Fruit fly (Drosophila melanogaster) whole organism, embryonic: Measurements from ENCODE around the gene Patr-1.
A peak's percentile ranks its signal among the peaks of the same experiment; 100 is the strongest.

Experiments used
- CG11456 ChIP-seq: fragments of 200-800 bp; sonication (Bioruptor generic); IDR thresholded peaks from 3 replicates; pipeline ENCODE4 v1.3.6; 2022; ENCODE audit warnings: missing biosample characterization, missing genetic modification characterization
- CG11695 ChIP-seq: fragments of 200-800 bp; sonication (Bioruptor generic); IDR thresholded peaks from 3 replicates; pipeline ENCODE4 v1.3.6; 2022; ENCODE audit warnings: missing biosample characterization, missing genetic modification characterization
- CG12236 ChIP-seq: fragments of 200-800 bp; sonication (Bioruptor generic); optimal IDR thresholded peaks from 2 replicates; lab custom pipeline; 2016; ENCODE audit warnings: missing biosample characterization, missing genetic modification characterization
- CG1233 ChIP-seq: fragments of 200-800 bp; sonication (Bioruptor generic); optimal IDR thresholded peaks from 4 replicates; lab custom pipeline; 2018; ENCODE audit warnings: missing biosample characterization, mild to moderate bottlenecking, missing genetic modification characterization
- CG13287 ChIP-seq: fragments of 200-800 bp; sonication (Bioruptor generic); IDR thresholded peaks from 2 replicates; pipeline ENCODE4 v1.3.6; 2022; ENCODE audit warnings: missing biosample characterization, missing genetic modification characterization; ENCODE audit not compliant: partially characterized antibody
- CG13424 ChIP-seq: fragments of 200-800 bp; sonication (Bioruptor generic); optimal IDR thresholded peaks from 2 replicates; lab custom pipeline; 2019; ENCODE audit warnings: missing biosample characterization, mild to moderate bottlenecking, missing genetic modification characterization, moderate library complexity
- CG15514 ChIP-seq: fragments of 200-800 bp; sonication (Bioruptor generic); optimal IDR thresholded peaks from 3 replicates; lab custom pipeline; 2017; ENCODE audit warnings: missing biosample characterization, missing genetic modification characterization, mild to moderate bottlenecking, moderate library complexity, missing genetic modification reagents
- CG1647 ChIP-seq: fragments of 200-800 bp; sonication (Bioruptor generic); optimal IDR thresholded peaks from 3 replicates; lab custom pipeline; 2016; ENCODE audit warnings: missing biosample characterization, missing genetic modification characterization
- CG16813 ChIP-seq: fragments of 200-800 bp; sonication (Bioruptor generic); IDR thresholded peaks from 3 replicates; pipeline ENCODE4 v1.3.6; 2022; ENCODE audit warnings: missing biosample characterization, missing genetic modification characterization; ENCODE audit not compliant: partially characterized antibody
- CG16815 ChIP-seq: fragments of 200-800 bp; sonication (Bioruptor generic); optimal IDR thresholded peaks from 3 replicates; lab custom pipeline; 2017; ENCODE audit warnings: missing biosample characterization, mild to moderate bottlenecking, missing genetic modification characterization
- CG17186 ChIP-seq: fragments of 200-800 bp; sonication (Bioruptor generic); optimal IDR thresholded peaks from 3 replicates; lab custom pipeline; 2017; ENCODE audit warnings: missing biosample characterization, missing genetic modification reagents, missing genetic modification characterization
- CG17328 ChIP-seq: fragments of 200-800 bp; sonication (Bioruptor generic); IDR thresholded peaks from 2 replicates; pipeline ENCODE4 v1.3.6; 2022; ENCODE audit warnings: missing biosample characterization, missing genetic modification characterization
- CG17359 ChIP-seq: fragments of 200-800 bp; sonication (Bioruptor generic); optimal IDR thresholded peaks from 3 replicates; lab custom pipeline; 2018; ENCODE audit warnings: missing biosample characterization, mild to moderate bottlenecking, missing genetic modification characterization, moderate library complexity
- CG18262 ChIP-seq: fragments of 200-800 bp; optimal IDR thresholded peaks from 3 replicates; lab custom pipeline; 2019; ENCODE audit warnings: missing biosample characterization, mild to moderate bottlenecking, missing genetic modification characterization, moderate library complexity
- CG1832 ChIP-seq: fragments of 200-800 bp; sonication (Bioruptor generic); optimal IDR thresholded peaks from 2 replicates; lab custom pipeline; 2017; ENCODE audit warnings: missing biosample characterization, mild to moderate bottlenecking, missing genetic modification characterization, inconsistent platforms
- CG2678 ChIP-seq: fragments of 200-800 bp; sonication (Bioruptor generic); optimal IDR thresholded peaks from 3 replicates; lab custom pipeline; 2019; ENCODE audit warnings: missing biosample characterization, mild to moderate bottlenecking, missing genetic modification characterization, moderate library complexity
- CG30020 ChIP-seq: fragments of 200-800 bp; optimal IDR thresholded peaks from 2 replicates; lab custom pipeline; 2019; ENCODE audit warnings: missing biosample characterization, mild to moderate bottlenecking, missing genetic modification characterization, moderate library complexity
- CG31441 ChIP-seq: fragments of 200-800 bp; sonication (Bioruptor generic); IDR thresholded peaks from 2 replicates; pipeline ENCODE4 v1.3.6; 2022; ENCODE audit warnings: missing biosample characterization, missing genetic modification characterization
- CG6854 ChIP-seq: fragments of 200-800 bp; sonication (Bioruptor generic); optimal IDR thresholded peaks from 3 replicates; lab custom pipeline; 2017; ENCODE audit warnings: missing biosample characterization, mild to moderate bottlenecking, missing genetic modification characterization
- CG7357 ChIP-seq: fragments of 200-800 bp; sonication (Bioruptor generic); IDR thresholded peaks from 3 replicates; pipeline ENCODE4 v1.3.6; 2022; ENCODE audit warnings: missing biosample characterization, missing genetic modification characterization
- CG7987 ChIP-seq: fragments of 200-800 bp; sonication (Bioruptor generic); optimal IDR thresholded peaks from 2 replicates; lab custom pipeline; 2018; ENCODE audit warnings: missing biosample characterization, mild to moderate bottlenecking, missing genetic modification characterization, moderate library complexity
- Dip3 ChIP-seq: fragments of 200-800 bp; sonication (Bioruptor generic); optimal IDR thresholded peaks from 3 replicates; lab custom pipeline; 2016; ENCODE audit warnings: missing biosample characterization, missing genetic modification characterization
- ERR ChIP-seq: fragments of 200-800 bp; sonication (Bioruptor generic); optimal IDR thresholded peaks from 2 replicates; lab custom pipeline; 2016; ENCODE audit warnings: missing biosample characterization, missing genetic modification characterization
- Meics ChIP-seq: fragments of 200-800 bp; sonication (Bioruptor generic); optimal IDR thresholded peaks from 2 replicates; lab custom pipeline; 2017; ENCODE audit warnings: missing biosample characterization, mild to moderate bottlenecking, missing genetic modification characterization
- NFAT ChIP-seq: fragments of 200-800 bp; sonication (Bioruptor generic); IDR thresholded peaks from 2 replicates; pipeline ENCODE4 v1.3.6; 2022; ENCODE audit warnings: missing biosample characterization, missing genetic modification characterization
- Nf-YA ChIP-seq: fragments of 200-800 bp; sonication (Bioruptor generic); IDR thresholded peaks from 2 replicates; pipeline ENCODE4 v1.3.6; 2022; ENCODE audit warnings: missing biosample characterization, missing genetic modification characterization
- Nf-YB ChIP-seq: fragments of 200-800 bp; sonication (Bioruptor generic); optimal IDR thresholded peaks from 3 replicates; lab custom pipeline; 2019; ENCODE audit warnings: missing biosample characterization, mild to moderate bottlenecking, missing genetic modification characterization, moderate library complexity
- PHDP ChIP-seq: fragments of 200-800 bp; sonication (Bioruptor generic); optimal IDR thresholded peaks from 3 replicates; lab custom pipeline; 2018; ENCODE audit warnings: missing biosample characterization, mild to moderate bottlenecking, missing genetic modification characterization, moderate library complexity
- Scr ChIP-seq: fragments of 200-800 bp; sonication (Bioruptor generic); IDR thresholded peaks from 2 replicates; pipeline ENCODE4 v1.3.6; 2022; ENCODE audit warnings: missing biosample characterization, missing genetic modification characterization; ENCODE audit not compliant: partially characterized antibody
- Spps ChIP-seq: fragments of 200-800 bp; sonication (Bioruptor generic); optimal IDR thresholded peaks from 2 replicates; lab custom pipeline; 2018; ENCODE audit warnings: missing biosample characterization, mild to moderate bottlenecking, missing genetic modification characterization
- Sry-β ChIP-seq: fragments of 200-800 bp; sonication (Bioruptor generic); optimal IDR thresholded peaks from 2 replicates; lab custom pipeline; 2018; ENCODE audit warnings: missing biosample characterization, mild to moderate bottlenecking, missing genetic modification characterization, moderate library complexity
- YL-1 ChIP-seq: fragments of 200-800 bp; sonication (Bioruptor generic); optimal IDR thresholded peaks from 3 replicates; lab custom pipeline; 2017; ENCODE audit warnings: missing biosample characterization, mild to moderate bottlenecking, missing genetic modification characterization
- ab ChIP-seq: fragments of 200-800 bp; sonication (Bioruptor generic); optimal IDR thresholded peaks from 2 replicates; lab custom pipeline; 2016; ENCODE audit warnings: missing biosample characterization, missing genetic modification characterization
- amos ChIP-seq: fragments of 200-800 bp; sonication (Bioruptor generic); IDR thresholded peaks from 2 replicates; pipeline ENCODE4 v1.3.6; 2022; ENCODE audit warnings: missing biosample characterization, missing genetic modification characterization; ENCODE audit not compliant: partially characterized antibody
- bcd ChIP-seq: fragments of 200-800 bp; sonication (Bioruptor generic); optimal IDR thresholded peaks from 2 replicates; lab custom pipeline; 2017; ENCODE audit warnings: missing biosample characterization, mild to moderate bottlenecking, missing genetic modification characterization
- chinmo ChIP-seq: fragments of 200-800 bp; sonication (Bioruptor generic); IDR thresholded peaks from 4 replicates; pipeline ENCODE4 v1.3.6; 2022; ENCODE audit warnings: missing biosample characterization, missing genetic modification characterization; ENCODE audit not compliant: partially characterized antibody
- ci ChIP-seq: fragments of 200-800 bp; sonication (Bioruptor generic); IDR thresholded peaks from 3 replicates; pipeline ENCODE4 v1.3.6; 2022; ENCODE audit warnings: missing biosample characterization, missing genetic modification characterization
- cwo ChIP-seq: fragments of 200-800 bp; sonication (Bioruptor generic); optimal IDR thresholded peaks from 3 replicates; lab custom pipeline; 2017; ENCODE audit warnings: missing biosample characterization, missing genetic modification characterization, mild to moderate bottlenecking, moderate library complexity, missing genetic modification reagents
- dmrt11E ChIP-seq: fragments of 200-800 bp; sonication (Bioruptor generic); optimal IDR thresholded peaks from 3 replicates; lab custom pipeline; 2018; ENCODE audit warnings: missing biosample characterization, mild to moderate bottlenecking, missing genetic modification characterization, moderate library complexity
- eve ChIP-seq, 2 experiments: fragments of >200 bp; optimal IDR thresholded peaks; 2 replicates each; lab custom pipeline; 2017; ENCODE audit warnings: missing biosample characterization in 2 of 2, missing genetic modification characterization in 2 of 2
- exex ChIP-seq: fragments of 200-800 bp; sonication (Bioruptor generic); optimal IDR thresholded peaks from 4 replicates; lab custom pipeline; 2018; ENCODE audit warnings: missing biosample characterization, mild to moderate bottlenecking, missing genetic modification characterization, moderate library complexity
- eyg ChIP-seq: fragments of 200-800 bp; sonication (Bioruptor generic); optimal IDR thresholded peaks from 3 replicates; lab custom pipeline; 2016; ENCODE audit warnings: missing biosample characterization, missing genetic modification characterization
- her ChIP-seq: fragments of 200-800 bp; sonication (Bioruptor generic); optimal IDR thresholded peaks from 2 replicates; lab custom pipeline; 2016; ENCODE audit warnings: missing biosample characterization, missing genetic modification characterization
- inv ChIP-seq: fragments of 200-800 bp; sonication (Bioruptor generic); IDR thresholded peaks from 2 replicates; pipeline ENCODE4 v1.3.6; 2022; ENCODE audit warnings: missing biosample characterization, missing genetic modification characterization; ENCODE audit not compliant: partially characterized antibody
- jumu ChIP-seq: fragments of 200-800 bp; sonication (Bioruptor generic); optimal IDR thresholded peaks from 3 replicates; lab custom pipeline; 2016; ENCODE audit warnings: missing biosample characterization, missing genetic modification characterization
- lab ChIP-seq: fragments of 200-800 bp; sonication (Bioruptor generic); optimal IDR thresholded peaks from 3 replicates; lab custom pipeline; 2017; ENCODE audit warnings: missing biosample characterization, missing genetic modification characterization, mild to moderate bottlenecking, moderate library complexity, missing genetic modification reagents
- nau ChIP-seq: fragments of 200-800 bp; sonication (Bioruptor generic); optimal IDR thresholded peaks from 3 replicates; lab custom pipeline; 2017; ENCODE audit warnings: missing biosample characterization, mild to moderate bottlenecking, missing genetic modification characterization, missing genetic modification reagents
- nerfin-2 ChIP-seq: fragments of 200-800 bp; sonication (Bioruptor generic); IDR thresholded peaks from 2 replicates; pipeline ENCODE4 v1.3.6; 2022; ENCODE audit warnings: missing biosample characterization, missing genetic modification characterization; ENCODE audit not compliant: partially characterized antibody

Patr-1 gene

DNA sequence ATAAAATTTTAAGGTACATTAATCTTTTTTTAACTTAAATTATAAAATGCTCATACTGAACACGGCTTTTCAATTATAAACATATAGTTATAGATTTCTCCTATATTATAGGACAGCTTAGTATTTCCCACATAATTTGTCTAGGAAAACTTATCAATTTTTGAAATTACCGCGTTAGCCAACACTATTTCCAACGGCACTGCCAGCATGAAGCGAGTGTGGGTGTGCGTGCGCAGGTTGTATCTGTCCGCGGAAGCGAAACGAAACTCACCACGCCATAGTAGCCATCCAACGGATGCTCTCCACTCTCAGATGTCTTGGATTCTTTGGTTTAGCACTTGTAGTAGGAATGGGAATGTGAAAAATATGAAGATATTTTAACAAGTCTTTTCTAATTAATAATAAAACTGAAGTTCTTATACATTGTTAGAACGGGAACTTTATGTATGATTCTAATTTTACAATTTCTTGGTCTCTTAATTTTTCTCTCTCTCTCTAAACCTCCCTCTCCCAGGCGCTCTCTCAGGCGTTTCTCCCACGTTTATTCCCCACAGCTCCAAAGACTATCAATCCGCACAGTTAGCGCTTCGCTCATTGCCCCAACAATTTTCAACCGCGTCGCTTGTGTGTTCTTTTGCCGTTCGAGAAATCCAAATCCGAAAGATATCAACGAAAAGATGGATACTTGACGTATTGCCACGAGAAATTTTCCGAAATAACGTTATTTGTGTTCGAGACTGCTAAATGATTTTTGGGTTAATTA is 10.2 kb downstream of the Patr-1 start, which contains the start of gene Dad (continued):
- TF ChIP-seq CG16815 (GFP tag; lab: Kevin White, UChicago), result no peak
- no peak for TF ChIP-seq CG1647
- TF ChIP-seq amos (GFP tag; lab: Robert Waterston, UW), result peak; percentile 15; the same call in 1 of the 2 replicates
- peak; percentile 24 for TF ChIP-seq her (GFP tag; lab: Kevin White, UChicago)
- no peak; the same call in 1 of the 2 replicates for TF ChIP-seq NFAT (GFP tag; lab: Robert Waterston, UW)
- no peak for TF ChIP-seq nau (GFP tag; lab: Kevin White, UChicago)
- peak; percentile 8 for TF ChIP-seq CG18262 (tag; lab: Kevin White, UChicago)
- TF ChIP-seq CG7987 (GFP tag; lab: Kevin White, UChicago), result peak; percentile 67
- TF ChIP-seq Dip3 (GFP tag; lab: Kevin White, UChicago), result no peak
- TF ChIP-seq jumu (GFP tag; lab: Kevin White, UChicago), result no peak
- peak; percentile 43 for TF ChIP-seq lab
- TF ChIP-seq cwo, result no peak
- TF ChIP-seq CG16813 (GFP tag; lab: Robert Waterston, UW), result no peak
- no peak for TF ChIP-seq CG31441 (GFP tag; lab: Robert Waterston, UW)
- peak in 1 of 2 experiments; percentile 86 for TF ChIP-seq eve (GFP tag; optimal IDR thresholded peaks at IDR 0.05; lab: Kevin White, UChicago)
- no peak for TF ChIP-seq eyg (GFP tag; lab: Kevin White, UChicago)
- no peak for TF ChIP-seq CG11456 (GFP tag; lab: Robert Waterston, UW)
- TF ChIP-seq nerfin-2 (GFP tag; lab: Robert Waterston, UW), result no peak
- TF ChIP-seq CG30020 (tag; lab: Kevin White, UChicago), result no peak
- TF ChIP-seq CG17186 (GFP tag; lab: Kevin White, UChicago), result no peak
- peak; percentile 46; the same call in 1 of the 3 replicates for TF ChIP-seq ci (GFP tag; lab: Robert Waterston, UW)
- TF ChIP-seq ab (GFP tag; lab: Kevin White, UChicago), result peak; percentile 16
- TF ChIP-seq CG13287 (GFP tag; lab: Robert Waterston, UW), result peak; percentile 25; the same call in 1 of the 2 replicates
- TF ChIP-seq inv (GFP tag; lab: Robert Waterston, UW), result no peak
- no peak for TF ChIP-seq Nf-YB (GFP tag; lab: Kevin White, UChicago)
- TF ChIP-seq YL-1 (GFP tag; lab: Kevin White, UChicago), result peak; percentile 11
- TF ChIP-seq Scr (GFP tag; lab: Robert Waterston, UW), result 0 out of 2 replicates have a peak, but pooled peaks have one; percentile 38
- TF ChIP-seq dmrt11E (tag; lab: Kevin White, UChicago), result no peak
- TF ChIP-seq CG15514 (GFP tag; lab: Kevin White, UChicago), result peak; percentile 24
- TF ChIP-seq PHDP (tag; lab: Kevin White, UChicago), result peak; percentile 28
- TF ChIP-seq CG17328 (GFP tag; lab: Robert Waterston, UW), result no peak
- no peak for TF ChIP-seq Spps (tag; lab: Kevin White, UChicago)
- TF ChIP-seq exex (tag; lab: Kevin White, UChicago), result no peak
- no peak for TF ChIP-seq CG12236 (GFP tag; lab: Kevin White, UChicago)
- TF ChIP-seq CG2678 (tag; lab: Kevin White, UChicago), result peak; percentile 25
- TF ChIP-seq CG1832 (GFP tag; lab: Kevin White, UChicago), result no peak
- no peak for TF ChIP-seq CG6854 (GFP tag; lab: Kevin White, UChicago)
- no peak for TF ChIP-seq ERR
- 0 out of 4 replicates have a peak, but pooled peaks have one; percentile 25 for TF ChIP-seq chinmo (GFP tag; lab: Robert Waterston, UW)
- no peak for TF ChIP-seq CG11695 (GFP tag; lab: Robert Waterston, UW)
- no peak for TF ChIP-seq CG1233 (GFP tag; lab: Kevin White, UChicago)
- TF ChIP-seq Meics (GFP tag; lab: Kevin White, UChicago), result no peak
- peak; percentile 20 for TF ChIP-seq CG17359
- peak; percentile 2 for TF ChIP-seq CG13424 (tag; lab: Kevin White, UChicago)
- no peak for TF ChIP-seq Nf-YA (GFP tag; lab: Robert Waterston, UW)
- no peak for TF ChIP-seq Sry-β (GFP tag; lab: Kevin White, UChicago)
- TF ChIP-seq CG7357 (GFP tag; lab: Robert Waterston, UW), result no peak
- no peak for TF ChIP-seq bcd (GFP tag; lab: Kevin White, UChicago)
